Fruit fly (Drosophila melanogaster) whole organism, wandering third instar larva: Measurements from ENCODE around the gene upSET.

ENCODE experiments used
- Abd-B ChIP-seq: fragments of >200 bp; optimal IDR thresholded peaks from 2 replicates; lab custom pipeline; 2017; ENCODE audit warnings: missing biosample characterization, missing genetic modification characterization
- CG32264 ChIP-seq: fragments of 200-800 bp; sonication (Bioruptor generic); optimal IDR thresholded peaks from 2 replicates; lab custom pipeline; 2016; ENCODE audit warnings: missing biosample characterization, missing genetic modification characterization
- CG9705 ChIP-seq: fragments of 200-800 bp; sonication (Bioruptor generic); optimal IDR thresholded peaks from 2 replicates; lab custom pipeline; 2018; ENCODE audit warnings: missing biosample characterization, mild to moderate bottlenecking, missing genetic modification characterization
- CrebA ChIP-seq: fragments of 200-800 bp; sonication (Bioruptor generic); optimal IDR thresholded peaks from 2 replicates; lab custom pipeline; 2016; ENCODE audit warnings: missing biosample characterization, mild to moderate bottlenecking, missing genetic modification characterization, borderline replicate concordance
- Dfd ChIP-seq: fragments of >200 bp; optimal IDR thresholded peaks from 2 replicates; lab custom pipeline; 2017; ENCODE audit warnings: missing biosample characterization, missing genetic modification characterization
- Dif ChIP-seq: fragments of 200-275, 200-300 bp; sonication (Bioruptor generic); optimal IDR thresholded peaks from 2 replicates; lab custom pipeline; 2018; ENCODE audit warnings: missing biosample characterization, missing genetic modification characterization; ENCODE audit not compliant: partially characterized antibody
- GATAd ChIP-seq: sonication (Bioruptor generic); optimal IDR thresholded peaks from 2 replicates; lab custom pipeline; 2016; ENCODE audit warnings: missing biosample characterization, missing genetic modification characterization
- HLH106 ChIP-seq: fragments of 200-800 bp; optimal IDR thresholded peaks from 3 replicates; lab custom pipeline; 2019; ENCODE audit warnings: missing biosample characterization, mild to moderate bottlenecking, missing genetic modification characterization, moderate library complexity
- Hnf4 ChIP-seq: fragments of 200-800 bp; sonication (Bioruptor generic); optimal IDR thresholded peaks from 2 replicates; lab custom pipeline; 2016; ENCODE audit warnings: missing biosample characterization, mild to moderate bottlenecking, missing genetic modification characterization
- Hr78 ChIP-seq: fragments of >200 bp; optimal IDR thresholded peaks from 2 replicates; lab custom pipeline; 2017; ENCODE audit warnings: missing biosample characterization, missing genetic modification characterization
- Hr83 ChIP-seq: fragments of 200-300 bp; sonication (Bioruptor generic); optimal IDR thresholded peaks from 2 replicates; lab custom pipeline; 2016; ENCODE audit warnings: missing biosample characterization, mild to moderate bottlenecking, missing genetic modification characterization, moderate library complexity; ENCODE audit not compliant: poor library complexity, severe bottlenecking
- Jra ChIP-seq: sonication (Bioruptor generic); optimal IDR thresholded peaks from 2 replicates; lab custom pipeline; 2016; ENCODE audit warnings: missing biosample characterization, missing genetic modification characterization
- Mio ChIP-seq: sonication (Bioruptor generic); optimal IDR thresholded peaks from 2 replicates; lab custom pipeline; 2016; ENCODE audit warnings: missing biosample characterization, missing genetic modification characterization
- Myc ChIP-seq: fragments of >200 bp; optimal IDR thresholded peaks from 2 replicates; lab custom pipeline; 2017
- N ChIP-seq: fragments of >200 bp; optimal IDR thresholded peaks from 2 replicates; lab custom pipeline; 2018; ENCODE audit warnings: missing biosample characterization, missing external identifiers, missing genetic modification characterization
- OdsH ChIP-seq: fragments of 200-800 bp; sonication (Bioruptor generic); optimal IDR thresholded peaks from 2 replicates; lab custom pipeline; 2016; ENCODE audit warnings: missing biosample characterization, mild to moderate bottlenecking, missing genetic modification characterization
- Rel ChIP-seq, 2 experiments: fragments of 200-800 bp; sonication (Bioruptor generic) in 1 of 2; optimal IDR thresholded peaks; 2 replicates in 1 of 2; 3 replicates in 1 of 2; lab custom pipeline; 2016 to 2019; ENCODE audit warnings: mild to moderate bottlenecking in 2 of 2, missing biosample characterization in 2 of 2, missing genetic modification characterization in 2 of 2, moderate library complexity in 1 of 2
- Sp1 ChIP-seq: fragments of 200-800 bp; sonication (Bioruptor generic); optimal IDR thresholded peaks from 3 replicates; lab custom pipeline; 2019; ENCODE audit warnings: missing biosample characterization, mild to moderate bottlenecking, missing genetic modification characterization, moderate library complexity
- Vsx2 ChIP-seq: fragments of 200-300, 225-300 bp; sonication (Bioruptor generic); optimal IDR thresholded peaks from 2 replicates; lab custom pipeline; 2018; ENCODE audit warnings: missing biosample characterization, missing genetic modification characterization; ENCODE audit not compliant: partially characterized antibody
- br ChIP-seq: fragments of 200-800 bp; sonication (Bioruptor generic); optimal IDR thresholded peaks from 2 replicates; lab custom pipeline; 2016; ENCODE audit warnings: missing biosample characterization, missing genetic modification characterization
- brk ChIP-seq: fragments of 200-800 bp; sonication (Bioruptor generic); optimal IDR thresholded peaks from 2 replicates; lab custom pipeline; 2016; ENCODE audit warnings: missing biosample characterization, mild to moderate bottlenecking, missing genetic modification characterization
- dl ChIP-seq, 2 experiments: fragments of 175-275, 200-275 bp in 1 of 2; fragments of 200-275 bp in 1 of 2; sonication (Bioruptor generic); optimal IDR thresholded peaks; lab custom pipeline; 2018; ENCODE audit warnings: mild to moderate bottlenecking in 2 of 2, missing biosample characterization in 2 of 2, missing genetic modification characterization in 2 of 2, moderate library complexity in 2 of 2; ENCODE audit not compliant: partially characterized antibody in 2 of 2, insufficient read depth in 1 of 2
- dmrt93B ChIP-seq: fragments of 200-800 bp; sonication (Bioruptor generic); optimal IDR thresholded peaks from 2 replicates; lab custom pipeline; 2018; ENCODE audit warnings: missing biosample characterization, mild to moderate bottlenecking, missing genetic modification characterization
- dsf ChIP-seq: sonication (Bioruptor generic); optimal IDR thresholded peaks from 2 replicates; lab custom pipeline; 2016; ENCODE audit warnings: missing biosample characterization, missing genetic modification characterization, borderline replicate concordance
- ey ChIP-seq: fragments of 200-800 bp; sonication (Bioruptor generic); optimal IDR thresholded peaks from 2 replicates; lab custom pipeline; 2016; ENCODE audit warnings: missing biosample characterization, missing genetic modification characterization
- foxo ChIP-seq, 2 experiments: fragments of 200-800 bp; sonication (Bioruptor generic); optimal IDR thresholded peaks; 2 replicates in 1 of 2; 3 replicates in 1 of 2; lab custom pipeline; 2016 to 2017; ENCODE audit warnings: missing biosample characterization in 2 of 2, missing genetic modification characterization in 2 of 2
- fru ChIP-seq: fragments of 200-800 bp; sonication (Bioruptor generic); optimal IDR thresholded peaks from 3 replicates; lab custom pipeline; 2016; ENCODE audit warnings: missing biosample characterization, mild to moderate bottlenecking, missing genetic modification characterization
- h ChIP-seq: fragments of 200-800 bp; sonication (Bioruptor generic); optimal IDR thresholded peaks from 3 replicates; lab custom pipeline; 2016; ENCODE audit warnings: missing biosample characterization, mild to moderate bottlenecking, missing genetic modification characterization
- jim ChIP-seq: fragments of 175-275, 200-325 bp; sonication (Bioruptor generic); optimal IDR thresholded peaks from 2 replicates; lab custom pipeline; 2016; ENCODE audit warnings: missing biosample characterization, mild to moderate bottlenecking, missing genetic modification characterization
- lola ChIP-seq: fragments of >200 bp; optimal IDR thresholded peaks from 2 replicates; lab custom pipeline; 2017; ENCODE audit warnings: missing biosample characterization, missing genetic modification characterization
- pan ChIP-seq: fragments of >200 bp; optimal IDR thresholded peaks from 2 replicates; lab custom pipeline; 2017
- psq ChIP-seq: fragments of 200-800 bp; sonication (Bioruptor generic); optimal IDR thresholded peaks from 3 replicates; lab custom pipeline; 2017; ENCODE audit warnings: missing biosample characterization, mild to moderate bottlenecking, missing genetic modification characterization, moderate library complexity
- rgr ChIP-seq: fragments of 200-800 bp; sonication (Bioruptor generic); optimal IDR thresholded peaks from 3 replicates; lab custom pipeline; 2016; ENCODE audit warnings: missing biosample characterization, mild to moderate bottlenecking, missing genetic modification characterization
- sage ChIP-seq: fragments of 200-800 bp; sonication (Bioruptor generic); optimal IDR thresholded peaks from 2 replicates; lab custom pipeline; 2016; ENCODE audit warnings: missing biosample characterization, mild to moderate bottlenecking, missing genetic modification characterization
- sv ChIP-seq: fragments of 200-800 bp; sonication (Bioruptor generic); optimal IDR thresholded peaks from 3 replicates; lab custom pipeline; 2016; ENCODE audit warnings: missing biosample characterization, missing genetic modification characterization
- tai ChIP-seq: sonication (Bioruptor generic); optimal IDR thresholded peaks from 2 replicates; lab custom pipeline; 2016; ENCODE audit warnings: missing biosample characterization, missing genetic modification characterization
- usp ChIP-seq: fragments of >200 bp; optimal IDR thresholded peaks from 2 replicates; lab custom pipeline; 2017; ENCODE audit warnings: missing biosample characterization, missing genetic modification characterization
- woc ChIP-seq: sonication (Bioruptor generic); optimal IDR thresholded peaks from 2 replicates; lab custom pipeline; 2016; ENCODE audit warnings: missing biosample characterization, mild to moderate bottlenecking, missing genetic modification characterization

Gene upSET

dm6 chr3L:14003297-14004040 lies 1.5 kb downstream of the upSET start:
- TF ChIP-seq Dfd (GFP tag; lab: Kevin White, UChicago) (no peak), fru (GFP tag; lab: Kevin White, UChicago) (peak; percentile 28), jim (GFP tag; lab: Kevin White, UChicago) (peak; percentile 74), N (GFP tag; lab: Kevin White, UChicago) (no peak), foxo (GFP tag; optimal IDR thresholded peaks at IDR 0.05; lab: Kevin White, UChicago) (no peak), Rel (GFP tag; optimal IDR thresholded peaks at IDR 0.05; lab: Kevin White, UChicago) (no peak), Rel (tag; optimal IDR thresholded peaks at IDR 0.05; lab: Kevin White, UChicago) (peak; percentile 4), brk (GFP tag; lab: Kevin White, UChicago) (no peak)

dm6 chr3L:14004041-14004407 lies 2.1 kb downstream of the upSET start:
- TF ChIP-seq Jra (GFP tag; lab: Kevin White, UChicago): no peak
- TF ChIP-seq Hnf4 (GFP tag; lab: Kevin White, UChicago): no peak
- TF ChIP-seq ey (GFP tag; lab: Kevin White, UChicago): no peak
- TF ChIP-seq Hr78 (GFP tag; lab: Kevin White, UChicago): no peak
- no peak for TF ChIP-seq Vsx2
- no peak for TF ChIP-seq Mio
- TF ChIP-seq dmrt93B (GFP tag; lab: Kevin White, UChicago): peak; percentile 7
- TF ChIP-seq pan (lab: Kevin White, UChicago): no peak
- peak; percentile 15 for TF ChIP-seq HLH106 (tag; lab: Kevin White, UChicago)
- TF ChIP-seq foxo (GFP tag; optimal IDR thresholded peaks at IDR 0.05; lab: Kevin White, UChicago): no peak
- peak; percentile 5 for TF ChIP-seq br
- TF ChIP-seq woc (GFP tag; lab: Kevin White, UChicago): no peak
- TF ChIP-seq dl (GFP tag; optimal IDR thresholded peaks at IDR 0.05; lab: Kevin White, UChicago; ENCODE audit: insufficient read depth in 1 of 2, partially characterized antibody in 2 of 2): no peak
- TF ChIP-seq Dfd (GFP tag; lab: Kevin White, UChicago): no peak
- peak; percentile 21 for TF ChIP-seq fru (GFP tag; lab: Kevin White, UChicago)
- no peak for TF ChIP-seq CG32264 (GFP tag; lab: Kevin White, UChicago)
- no peak for TF ChIP-seq N (GFP tag; lab: Kevin White, UChicago)
- no peak for TF ChIP-seq sage (GFP tag; lab: Kevin White, UChicago)
- no peak for TF ChIP-seq Rel (GFP tag; optimal IDR thresholded peaks at IDR 0.05; lab: Kevin White, UChicago)
- TF ChIP-seq Rel (tag; optimal IDR thresholded peaks at IDR 0.05; lab: Kevin White, UChicago): peak; percentile 54
- no peak for TF ChIP-seq jim (GFP tag; lab: Kevin White, UChicago)
- no peak for TF ChIP-seq lola (GFP tag; lab: Kevin White, UChicago)
- TF ChIP-seq usp (GFP tag; lab: Kevin White, UChicago): no peak
- TF ChIP-seq brk (GFP tag; lab: Kevin White, UChicago): peak; percentile 7
- no peak for TF ChIP-seq GATAd (GFP tag; lab: Kevin White, UChicago)
- TF ChIP-seq Abd-B (GFP tag; lab: Kevin White, UChicago): no peak
- peak; percentile 48 for TF ChIP-seq Sp1 (GFP tag; lab: Kevin White, UChicago)
- no peak for TF ChIP-seq OdsH (GFP tag; lab: Kevin White, UChicago)
- TF ChIP-seq dsf: no peak
- peak; percentile 30 for TF ChIP-seq rgr
- no peak for TF ChIP-seq sv (GFP tag; lab: Kevin White, UChicago)
- TF ChIP-seq tai (GFP tag; lab: Kevin White, UChicago): no peak
- TF ChIP-seq psq: peak; percentile 100
- TF ChIP-seq Dif (GFP tag; lab: Kevin White, UChicago): peak; percentile 59
- no peak for TF ChIP-seq h (GFP tag; lab: Kevin White, UChicago)
- no peak for TF ChIP-seq Hr83 (GFP tag; lab: Kevin White, UChicago)
- TF ChIP-seq Myc (lab: Kevin White, UChicago): no peak
- TF ChIP-seq CG9705 (GFP tag; lab: Kevin White, UChicago): no peak
- no peak for TF ChIP-seq CrebA (GFP tag; lab: Kevin White, UChicago)
